Fruit fly (Drosophila melanogaster) whole organism, embryonic: ENCODE results near the gene CG4733.

Experiments used
- Aef1 ChIP-seq: fragments of 200-800 bp; sonication (Bioruptor generic); IDR thresholded peaks from 3 replicates; pipeline ENCODE4 v1.3.6; 2022; ENCODE audit warnings: missing biosample characterization, missing genetic modification characterization
- CG10209 ChIP-seq: fragments of 200-800 bp; sonication (Bioruptor generic); optimal IDR thresholded peaks from 3 replicates; lab custom pipeline; 2017; ENCODE audit warnings: missing biosample characterization, mild to moderate bottlenecking, missing genetic modification characterization, missing genetic modification reagents
- CG10565 ChIP-seq: fragments of 200-800 bp; sonication (Bioruptor generic); optimal IDR thresholded peaks from 3 replicates; lab custom pipeline; 2016; ENCODE audit warnings: missing biosample characterization, mild to moderate bottlenecking, missing genetic modification characterization
- CG13894 ChIP-seq: fragments of 200-800 bp; sonication (Bioruptor generic); optimal IDR thresholded peaks from 3 replicates; lab custom pipeline; 2018; ENCODE audit warnings: missing biosample characterization, mild to moderate bottlenecking, missing genetic modification characterization, moderate library complexity
- CG1529 ChIP-seq: fragments of 200-800 bp; sonication (Bioruptor generic); optimal IDR thresholded peaks from 3 replicates; lab custom pipeline; 2018; ENCODE audit warnings: missing biosample characterization, missing genetic modification characterization
- CG16779 ChIP-seq: fragments of 200-800 bp; sonication (Bioruptor generic); IDR thresholded peaks from 2 replicates; pipeline ENCODE4 v1.3.6; 2022; ENCODE audit warnings: missing biosample characterization, missing genetic modification characterization
- CG17612 ChIP-seq: fragments of 200-800 bp; sonication (Bioruptor generic); IDR thresholded peaks from 2 replicates; pipeline ENCODE4 v1.3.6; 2022; ENCODE audit warnings: missing biosample characterization, missing genetic modification characterization
- CG17802 ChIP-seq: fragments of 200-800 bp; sonication (Bioruptor generic); optimal IDR thresholded peaks from 2 replicates; lab custom pipeline; 2018; ENCODE audit warnings: missing biosample characterization, mild to moderate bottlenecking, missing genetic modification characterization, moderate library complexity
- CG31388 ChIP-seq: fragments of 200-800 bp; sonication (Bioruptor generic); optimal IDR thresholded peaks from 2 replicates; lab custom pipeline; 2016; ENCODE audit warnings: missing biosample characterization, missing genetic modification characterization
- CG32772 ChIP-seq: fragments of 200-800 bp; sonication (Bioruptor generic); IDR thresholded peaks from 2 replicates; pipeline ENCODE4 v1.3.6; 2022; ENCODE audit warnings: missing biosample characterization, missing genetic modification characterization
- CG4617 ChIP-seq: fragments of 200-800 bp; sonication (Bioruptor generic); optimal IDR thresholded peaks from 3 replicates; lab custom pipeline; 2016; ENCODE audit warnings: missing biosample characterization, missing genetic modification characterization, borderline replicate concordance
- CG6272 ChIP-seq: fragments of 200-800 bp; sonication (Bioruptor generic); IDR thresholded peaks from 2 replicates; pipeline ENCODE4 v1.3.6; 2022; ENCODE audit warnings: missing biosample characterization, missing genetic modification characterization
- CG8388 ChIP-seq: fragments of 200-800 bp; sonication (Bioruptor generic); optimal IDR thresholded peaks from 2 replicates; lab custom pipeline; 2019; ENCODE audit warnings: missing biosample characterization, mild to moderate bottlenecking, missing genetic modification characterization, moderate library complexity
- CG9817 ChIP-seq: fragments of 200-800 bp; sonication (Bioruptor generic); optimal IDR thresholded peaks from 2 replicates; lab custom pipeline; 2018; ENCODE audit warnings: missing biosample characterization, mild to moderate bottlenecking, missing genetic modification characterization, moderate library complexity
- D19A ChIP-seq: fragments of 200-800 bp; optimal IDR thresholded peaks from 3 replicates; lab custom pipeline; 2019; ENCODE audit warnings: missing biosample characterization, mild to moderate bottlenecking, missing genetic modification characterization, moderate library complexity
- Elba2 ChIP-seq: fragments of 200-800 bp; sonication (Bioruptor generic); optimal IDR thresholded peaks from 3 replicates; lab custom pipeline; 2016; ENCODE audit warnings: missing biosample characterization, missing genetic modification characterization
- Ets65A ChIP-seq: fragments of 200-800 bp; sonication (Bioruptor generic); peaks from one replicate; lab custom pipeline; 2016; ENCODE audit warnings: missing biosample characterization, missing genetic modification characterization
- Fer2 ChIP-seq: fragments of 200-800 bp; sonication (Bioruptor generic); optimal IDR thresholded peaks from 2 replicates; lab custom pipeline; 2018; ENCODE audit warnings: missing biosample characterization, mild to moderate bottlenecking, missing genetic modification characterization, moderate library complexity
- GATAe ChIP-seq: fragments of 200-800 bp; sonication (Bioruptor generic); conservative IDR thresholded peaks from 2 replicates; pipeline ENCODE4 v1.3.6; 2022; ENCODE audit warnings: missing biosample characterization, missing genetic modification characterization
- Hand ChIP-seq: fragments of 200-800 bp; sonication (Bioruptor generic); optimal IDR thresholded peaks from 2 replicates; lab custom pipeline; 2017; ENCODE audit warnings: mild to moderate bottlenecking, missing biosample characterization, missing genetic modification reagents, missing genetic modification characterization
- Med ChIP-seq: fragments of 200-800 bp; sonication (Bioruptor generic); peaks from one replicate; lab custom pipeline; 2016; ENCODE audit warnings: missing biosample characterization, missing genetic modification characterization, mild to moderate bottlenecking, inconsistent platforms, moderate library complexity
- Mes4 ChIP-seq: fragments of 200-800 bp; sonication (Bioruptor generic); optimal IDR thresholded peaks from 2 replicates; lab custom pipeline; 2016; ENCODE audit warnings: missing biosample characterization, missing genetic modification characterization
- Six4 ChIP-seq: fragments of 200-800 bp; sonication (Bioruptor generic); optimal IDR thresholded peaks from 2 replicates; lab custom pipeline; 2016; ENCODE audit warnings: missing biosample characterization, missing genetic modification characterization
- ab ChIP-seq: fragments of 200-800 bp; sonication (Bioruptor generic); optimal IDR thresholded peaks from 2 replicates; lab custom pipeline; 2016; ENCODE audit warnings: missing biosample characterization, missing genetic modification characterization
- ara ChIP-seq: fragments of 200-800 bp; sonication (Bioruptor generic); IDR thresholded peaks from 2 replicates; pipeline ENCODE4 v1.3.6; 2022; ENCODE audit warnings: missing biosample characterization, missing genetic modification characterization
- cad ChIP-seq: fragments of >200 bp; optimal IDR thresholded peaks from 2 replicates; lab custom pipeline; 2017; ENCODE audit warnings: missing biosample characterization, missing genetic modification characterization
- croc ChIP-seq: fragments of 200-800 bp; sonication (Bioruptor generic); conservative IDR thresholded peaks from 3 replicates; pipeline ENCODE4 v1.3.6; 2022; ENCODE audit warnings: missing biosample characterization, missing genetic modification characterization
- ewg ChIP-seq: fragments of 200-800 bp; sonication (Bioruptor generic); optimal IDR thresholded peaks from 3 replicates; lab custom pipeline; 2017; ENCODE audit warnings: mild to moderate bottlenecking, missing biosample characterization, missing genetic modification reagents, missing genetic modification characterization
- fd96Cb ChIP-seq: fragments of 200-800 bp; sonication (Bioruptor generic); optimal IDR thresholded peaks from 2 replicates; lab custom pipeline; 2018; ENCODE audit warnings: missing biosample characterization, mild to moderate bottlenecking, missing genetic modification characterization, moderate library complexity
- ftz-f1 ChIP-seq: fragments of 200-800 bp; sonication (Bioruptor generic); optimal IDR thresholded peaks from 2 replicates; lab custom pipeline; 2016; ENCODE audit warnings: missing biosample characterization, missing genetic modification characterization
- gem ChIP-seq: fragments of 200-800 bp; sonication (Bioruptor generic); optimal IDR thresholded peaks from 2 replicates; lab custom pipeline; 2019; ENCODE audit warnings: missing biosample characterization, mild to moderate bottlenecking, missing genetic modification characterization, moderate library complexity
- gsb ChIP-seq: fragments of 200-800 bp; sonication (Bioruptor generic); IDR thresholded peaks from 2 replicates; pipeline ENCODE4 v1.3.6; 2022; ENCODE audit warnings: missing biosample characterization, missing genetic modification characterization
- hkb ChIP-seq, 2 experiments: fragments of 200-800 bp in 1 of 2; fragments of >200 bp in 1 of 2; sonication (Bioruptor generic) in 1 of 2; IDR thresholded peaks in 1 of 2; optimal IDR thresholded peaks in 1 of 2; 2 replicates each; pipeline versions ENCODE4 v1.3.6 to Lab custom; 2017 to 2022; ENCODE audit warnings: missing biosample characterization in 1 of 2, missing genetic modification characterization in 1 of 2
- mirr ChIP-seq: fragments of 200-800 bp; sonication (Bioruptor generic); optimal IDR thresholded peaks from 3 replicates; lab custom pipeline; 2018; ENCODE audit warnings: missing biosample characterization, mild to moderate bottlenecking, missing genetic modification characterization
- p53 ChIP-seq: fragments of 200-800 bp; sonication (Bioruptor generic); optimal IDR thresholded peaks from 2 replicates; lab custom pipeline; 2016; ENCODE audit warnings: missing biosample characterization, missing genetic modification characterization
- phol ChIP-seq: fragments of 200-800 bp; sonication (Bioruptor generic); optimal IDR thresholded peaks from 3 replicates; lab custom pipeline; 2018; ENCODE audit warnings: missing biosample characterization, mild to moderate bottlenecking, missing genetic modification characterization, moderate library complexity
- wor ChIP-seq: fragments of 200-800 bp; sonication (Bioruptor generic); IDR thresholded peaks from 2 replicates; pipeline ENCODE4 v1.3.6; 2022; ENCODE audit warnings: missing biosample characterization, missing genetic modification characterization
- zf30C ChIP-seq: fragments of 200-800 bp; sonication (Bioruptor generic); optimal IDR thresholded peaks from 3 replicates; lab custom pipeline; 2018; ENCODE audit warnings: missing biosample characterization, mild to moderate bottlenecking, missing genetic modification characterization
- zfh2 ChIP-seq: fragments of 200-800 bp; sonication (Bioruptor generic); optimal IDR thresholded peaks from 2 replicates; lab custom pipeline; 2016; ENCODE audit warnings: missing biosample characterization, missing genetic modification characterization

CG4733 gene

dm6 chr3R:19904865-19905373 lies 14.4 kb downstream of the CG4733 start, which contains the start of the genes Surf6 and RhoGAP92B (continued):
- TF ChIP-seq ab (GFP tag; lab: Kevin White, UChicago) = no peak
- no peak for TF ChIP-seq CG16779 (GFP tag; lab: Robert Waterston, UW)
- TF ChIP-seq cad (GFP tag; lab: Kevin White, UChicago) = no peak
- TF ChIP-seq Ets65A (GFP tag; lab: Kevin White, UChicago) = peak; percentile 94
- TF ChIP-seq zfh2 = peak; percentile 29
- peak; percentile 38 for TF ChIP-seq D19A (tag; lab: Kevin White, UChicago)
- 0 out of 2 replicates have a peak, but pooled peaks have one; percentile 23 for TF ChIP-seq CG32772 (GFP tag; lab: Robert Waterston, UW)
- no peak for TF ChIP-seq mirr (GFP tag; lab: Kevin White, UChicago)
- TF ChIP-seq ara (GFP tag; lab: Robert Waterston, UW) = peak; percentile 45; the same call in 1 of the 2 replicates
- peak; percentile 43 for TF ChIP-seq Elba2 (GFP tag; lab: Kevin White, UChicago)
- peak; percentile 24 for TF ChIP-seq Six4 (GFP tag; lab: Kevin White, UChicago)
- peak; percentile 51 for TF ChIP-seq ftz-f1
- TF ChIP-seq gsb (GFP tag; lab: Robert Waterston, UW) = no peak
- TF ChIP-seq croc (GFP tag; lab: Robert Waterston, UW) = no peak
- peak; percentile 44 for TF ChIP-seq CG17802 (tag; lab: Kevin White, UChicago)
- no peak for TF ChIP-seq CG31388 (GFP tag; lab: Kevin White, UChicago)
- no peak for TF ChIP-seq GATAe (GFP tag; lab: Robert Waterston, UW)
- 0 out of 2 replicates have a peak, but pooled peaks have one; percentile 23 for TF ChIP-seq CG17612 (GFP tag; lab: Robert Waterston, UW)
- TF ChIP-seq Fer2 (tag; lab: Kevin White, UChicago) = peak; percentile 8
- peak; percentile 40 for TF ChIP-seq ewg (GFP tag; lab: Kevin White, UChicago)
- peak; percentile 97 for TF ChIP-seq Med (GFP tag; lab: Kevin White, UChicago)
- TF ChIP-seq CG1529 (GFP tag; lab: Kevin White, UChicago) = peak; percentile 41
- TF ChIP-seq phol (tag; lab: Kevin White, UChicago) = peak; percentile 77
- peak; percentile 61 for TF ChIP-seq gem (tag; lab: Kevin White, UChicago)
- TF ChIP-seq CG4617 = peak; percentile 79
- peak; percentile 9 for TF ChIP-seq fd96Cb (tag; lab: Kevin White, UChicago)
- TF ChIP-seq wor (GFP tag; lab: Robert Waterston, UW) = no peak
- peak; percentile 31 for TF ChIP-seq CG9817
- no peak for TF ChIP-seq Hand (GFP tag; lab: Kevin White, UChicago)
- peak; percentile 35; the same call in 1 of the 3 replicates for TF ChIP-seq Aef1 (GFP tag; lab: Robert Waterston, UW)
- TF ChIP-seq CG10565 (GFP tag; lab: Kevin White, UChicago) = no peak
- peak; percentile 55 for TF ChIP-seq p53 (GFP tag; lab: Kevin White, UChicago)
- TF ChIP-seq CG10209 = peak; percentile 60
- TF ChIP-seq CG13894 (tag; lab: Kevin White, UChicago) = peak; percentile 68
- TF ChIP-seq CG8388 (GFP tag; lab: Kevin White, UChicago) = no peak
- TF ChIP-seq zf30C (GFP tag; lab: Kevin White, UChicago) = no peak
- TF ChIP-seq Mes4 (GFP tag; lab: Kevin White, UChicago) = peak; percentile 68
- peak; percentile 96 for TF ChIP-seq hkb (optimal IDR thresholded peaks at IDR 0.05; lab: Kevin White, UChicago)
- peak; percentile 80 for TF ChIP-seq hkb (GFP tag; IDR thresholded peaks at IDR 0.05; lab: Robert Waterston, UW)
- no peak for TF ChIP-seq CG6272 (GFP tag; lab: Robert Waterston, UW)
- TF ChIP-seq, all 482 proteins: peak for 325
